Worm (Caenorhabditis elegans): ENCODE measurements around the gene gyf-1.

The gyf-1 gene

ce11 chrII:6663799-6664198, 20.2 kb upstream of the gyf-1 start:
- TF ChIP-seq nhr-11 (tag; optimal IDR thresholded peaks at IDR 0.05) (no peak), lin-15B (tag; optimal IDR thresholded peaks at IDR 0.05) (no peak), eor-1 (tag; optimal IDR thresholded peaks at IDR 0.05) (no peak), nhr-67 (tag; optimal IDR thresholded peaks at IDR 0.05) (no peak), ztf-11 (tag; optimal IDR thresholded peaks at IDR 0.05) (no peak), elt-2 (tag; optimal IDR thresholded peaks at IDR 0.05) (peak; percentile 39), ceh-28 (tag; optimal IDR thresholded peaks at IDR 0.05) (no peak), mdl-1 (tag; optimal IDR thresholded peaks at IDR 0.05) (no peak), ztf-4 (tag; optimal IDR thresholded peaks at IDR 0.05) (no peak), pha-4 (tag; optimal IDR thresholded peaks at IDR 0.05) (peak; percentile 4)

- TF ChIP-seq egl-5 (tag; optimal IDR thresholded peaks at IDR 0.05): no peak
- TF ChIP-seq pqm-1 (tag; optimal IDR thresholded peaks at IDR 0.05): peak; percentile 39
- peak; percentile 84 for TF ChIP-seq elt-2 (tag; optimal IDR thresholded peaks at IDR 0.05)
- no peak for TF ChIP-seq nhr-43 (tag; optimal IDR thresholded peaks at IDR 0.05; ENCODE audit: poor library complexity, severe bottlenecking)
- TF ChIP-seq pha-4 (tag; optimal IDR thresholded peaks at IDR 0.05): no peak
- no peak for TF ChIP-seq lin-15B (tag; optimal IDR thresholded peaks at IDR 0.05)
- no peak for TF ChIP-seq jun-1 (tag; optimal IDR thresholded peaks at IDR 0.05)
- TF ChIP-seq lin-39 (tag; optimal IDR thresholded peaks at IDR 0.05): no peak
- TF ChIP-seq nhr-237 (tag; optimal IDR thresholded peaks at IDR 0.05): no peak
- no peak for TF ChIP-seq R02D3.7 (tag; optimal IDR thresholded peaks at IDR 0.05)
- TF ChIP-seq mdl-1 (tag; optimal IDR thresholded peaks at IDR 0.05): no peak
- TF ChIP-seq nhr-77 (tag; optimal IDR thresholded peaks at IDR 0.05): no peak
Measured at ce11 chrII:6665908-6666307, 18.1 kb upstream of the gyf-1 start.

ce11 chrII:6666598-6666997, 17.4 kb upstream of the gyf-1 start, which contains the start of gene T19D12.1:
TSS of gene T19D12.1 (plus strand) at chrII:6666898.
- TF ChIP-seq mdl-1 (tag; optimal IDR thresholded peaks at IDR 0.05) (no peak), ztf-11 (tag; optimal IDR thresholded peaks at IDR 0.05) (no peak), aly-2 (tag; optimal IDR thresholded peaks at IDR 0.05) (no peak)

ce11 chrII:6667534-6667933, 16.5 kb upstream of the gyf-1 start:
- TF ChIP-seq elt-3 (tag; optimal IDR thresholded peaks at IDR 0.05): no peak
- TF ChIP-seq lin-15B (tag; optimal IDR thresholded peaks at IDR 0.05): no peak
- no peak for TF ChIP-seq ztf-11 (tag; optimal IDR thresholded peaks at IDR 0.05)
- no peak for TF ChIP-seq pha-4 (tag; optimal IDR thresholded peaks at IDR 0.05)
- no peak for TF ChIP-seq lin-39 (tag; optimal IDR thresholded peaks at IDR 0.05)
- no peak for TF ChIP-seq egl-27 (tag; optimal IDR thresholded peaks at IDR 0.05)
- TF ChIP-seq nhr-67 (tag; optimal IDR thresholded peaks at IDR 0.05): no peak
- no peak for TF ChIP-seq skn-1 (tag; optimal IDR thresholded peaks at IDR 0.05)
- no peak for TF ChIP-seq nhr-76 (tag; optimal IDR thresholded peaks at IDR 0.05)
- TF ChIP-seq fos-1 (tag; optimal IDR thresholded peaks at IDR 0.05): no peak
- TF ChIP-seq fkh-10 (GFP tag; optimal IDR thresholded peaks at IDR 0.05): no peak
- TF ChIP-seq ceh-82 (tag; optimal IDR thresholded peaks at IDR 0.05): no peak
- TF ChIP-seq nfya-1 (tag; optimal IDR thresholded peaks at IDR 0.05; ENCODE audit: insufficient read depth): no peak
- no peak for TF ChIP-seq unc-62 (GFP tag; optimal IDR thresholded peaks at IDR 0.05)
- no peak for TF ChIP-seq ztf-4 (tag; optimal IDR thresholded peaks at IDR 0.05)
- no peak for TF ChIP-seq nhr-25 (tag; optimal IDR thresholded peaks at IDR 0.05)
- TF ChIP-seq eor-1 (tag; optimal IDR thresholded peaks at IDR 0.05): no peak
- no peak for TF ChIP-seq R02D3.7 (tag; optimal IDR thresholded peaks at IDR 0.05)
- no peak for TF ChIP-seq tbx-2 (tag; optimal IDR thresholded peaks at IDR 0.05)
- no peak for TF ChIP-seq nhr-11 (tag; optimal IDR thresholded peaks at IDR 0.05)

- TF ChIP-seq R02D3.7 (tag; optimal IDR thresholded peaks at IDR 0.05) (no peak), nhr-11 (tag; optimal IDR thresholded peaks at IDR 0.05) (no peak), ama-1 (optimal IDR thresholded peaks at IDR 0.05) (no peak)
Measured at ce11 chrII:6668496-6668895, 15.5 kb upstream of the gyf-1 start.

ce11 chrII:6673894-6674293, 10.1 kb upstream of the gyf-1 start, which contains the start of gene H43E16.1:
TSS of gene H43E16.1 (plus strand) at chrII:6674268.
- no peak for TF ChIP-seq mml-1 (tag; optimal IDR thresholded peaks at IDR 0.05)
- no peak for TF ChIP-seq jun-1 (tag; optimal IDR thresholded peaks at IDR 0.05)
- peak; percentile 86 for TF ChIP-seq elt-2 (tag; optimal IDR thresholded peaks at IDR 0.05)
- TF ChIP-seq pqm-1 (tag; optimal IDR thresholded peaks at IDR 0.05): peak; percentile 62
- no peak for TF ChIP-seq eor-1 (tag; optimal IDR thresholded peaks at IDR 0.05)
- TF ChIP-seq egl-27 (tag; optimal IDR thresholded peaks at IDR 0.05): no peak
